Worm (Caenorhabditis elegans): ENCODE data around the gene col-171.
A peak's percentile ranks its signal among the peaks of the same experiment; 100 is the strongest.

DNA sequence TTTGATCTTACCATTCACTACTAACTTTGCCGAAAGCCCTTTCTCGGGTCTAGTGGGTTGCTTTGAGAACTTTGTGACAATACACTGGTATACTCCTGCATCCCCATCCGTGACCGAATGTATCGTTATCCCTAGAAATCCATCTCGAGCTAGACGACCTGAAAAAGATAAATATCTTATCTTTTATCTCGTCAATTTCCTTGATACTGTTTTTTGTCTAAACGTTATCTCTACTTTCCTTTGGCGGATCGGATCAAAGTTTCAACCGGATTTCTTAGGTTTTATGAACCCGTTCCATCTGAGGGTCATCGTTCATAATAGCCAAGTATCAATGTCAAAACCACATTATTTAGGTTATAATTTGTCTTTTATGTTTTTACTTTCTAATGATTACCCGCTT, 50.4 kb downstream of the col-171 start:
- TF ChIP-seq unc-39 (tag; optimal IDR thresholded peaks at IDR 0.05) (no peak), nhr-12 (tag; optimal IDR thresholded peaks at IDR 0.05) (no peak), elt-1 (tag; optimal IDR thresholded peaks at IDR 0.05) (peak; percentile 55), nhr-77 (tag; optimal IDR thresholded peaks at IDR 0.05) (no peak), ceh-82 (tag; optimal IDR thresholded peaks at IDR 0.05) (no peak), egl-27 (tag; optimal IDR thresholded peaks at IDR 0.05) (no peak), ztf-11 (tag; optimal IDR thresholded peaks at IDR 0.05) (no peak), unc-62 (GFP tag; optimal IDR thresholded peaks at IDR 0.05) (no peak), pqm-1 (tag; optimal IDR thresholded peaks at IDR 0.05) (no peak), lsy-12 (tag; optimal IDR thresholded peaks at IDR 0.05) (no peak), nhr-11 (tag; optimal IDR thresholded peaks at IDR 0.05) (no peak), sea-2 (GFP tag; optimal IDR thresholded peaks at IDR 0.05) (no peak), mdl-1 (tag; optimal IDR thresholded peaks at IDR 0.05) (no peak)

All from whole organism, L3 larva.